Worm (Caenorhabditis elegans) whole organism, L2 larva: ENCODE data around the gene tag-275.

Experiments
- C34F6.9 ChIP-seq: fragments of 150-350 bp; optimal IDR thresholded peaks from 2 replicates; lab custom pipeline; 2014; ENCODE audit warnings: missing biosample characterization, missing genetic modification characterization
- F13H6.1 ChIP-seq: sonication (generic microtip); optimal IDR thresholded peaks from 2 replicates; lab custom pipeline; 2016; ENCODE audit warnings: missing genetic modification characterization, missing compliant biosample characterization
- R02D3.7 ChIP-seq: fragments of 150-350 bp; optimal IDR thresholded peaks from 2 replicates; lab custom pipeline; 2014; ENCODE audit warnings: missing biosample characterization, missing genetic modification characterization
- Y55F3AM.14 ChIP-seq: fragments of 200-800 bp; sonication (Bioruptor generic); optimal IDR thresholded peaks from 2 replicates; lab custom pipeline; 2018; ENCODE audit warnings: mild to moderate bottlenecking, missing genetic modification characterization, missing compliant biosample characterization
- ZK546.5 ChIP-seq: sonication (generic microtip); optimal IDR thresholded peaks from 2 replicates; lab custom pipeline; 2017; ENCODE audit warnings: missing biosample characterization, missing genetic modification characterization
- alr-1 ChIP-seq: fragments of 150-350 bp; optimal IDR thresholded peaks from 2 replicates; lab custom pipeline; 2014; ENCODE audit warnings: missing biosample characterization, missing genetic modification characterization
- aly-2 ChIP-seq: fragments of 150-350 bp; optimal IDR thresholded peaks from 2 replicates; lab custom pipeline; 2014; ENCODE audit warnings: missing biosample characterization, missing genetic modification characterization
- ama-1 ChIP-seq: fragments of 150-350 bp; optimal IDR thresholded peaks from 2 replicates; lab custom pipeline; 2018; ENCODE audit warnings: inconsistent platforms
- blmp-1 ChIP-seq: sonication (generic microtip); optimal IDR thresholded peaks from 2 replicates; lab custom pipeline; 2017; ENCODE audit warnings: missing genetic modification characterization, mild to moderate bottlenecking, missing compliant biosample characterization, antibody characterized with exemption, moderate library complexity; ENCODE audit not compliant: insufficient read depth
- ceh-16 ChIP-seq: fragments of 150-350 bp; optimal IDR thresholded peaks from 2 replicates; lab custom pipeline; 2014; ENCODE audit warnings: missing biosample characterization, missing genetic modification characterization
- ceh-82 ChIP-seq: fragments of 150-350 bp; optimal IDR thresholded peaks from 2 replicates; lab custom pipeline; 2014; ENCODE audit warnings: missing biosample characterization, missing genetic modification characterization
- crh-2 ChIP-seq: sonication (generic microtip); optimal IDR thresholded peaks from 2 replicates; lab custom pipeline; 2017; ENCODE audit warnings: missing biosample characterization, missing genetic modification characterization
- dmd-4 ChIP-seq: sonication (generic microtip); optimal IDR thresholded peaks from 2 replicates; lab custom pipeline; 2017; ENCODE audit warnings: missing biosample characterization, missing genetic modification characterization
- egl-27 ChIP-seq: sonication (generic microtip); optimal IDR thresholded peaks from 3 replicates; lab custom pipeline; 2017; ENCODE audit warnings: missing biosample characterization, missing genetic modification reagents, missing genetic modification characterization
- elt-1 ChIP-seq: fragments of 150-350 bp; optimal IDR thresholded peaks from 2 replicates; lab custom pipeline; 2014; ENCODE audit warnings: missing biosample characterization, missing genetic modification characterization
- elt-3 ChIP-seq: sonication (generic microtip); optimal IDR thresholded peaks from 2 replicates; lab custom pipeline; 2017; ENCODE audit warnings: missing biosample characterization, missing genetic modification characterization
- lin-11 ChIP-seq: fragments of 150-350 bp; sonication (generic microtip); optimal IDR thresholded peaks from 2 replicates; lab custom pipeline; 2014; ENCODE audit warnings: missing biosample characterization, missing genetic modification characterization, inconsistent platforms, mixed read lengths
- lin-13 ChIP-seq: fragments of 150-350 bp; optimal IDR thresholded peaks from 2 replicates; lab custom pipeline; 2014; ENCODE audit warnings: missing biosample characterization, missing genetic modification reagents, missing genetic modification characterization
- lin-39 ChIP-seq: fragments of 150-350 bp; optimal IDR thresholded peaks from 2 replicates; lab custom pipeline; 2014; ENCODE audit warnings: missing biosample characterization, missing genetic modification reagents, missing genetic modification characterization
- lsy-2 ChIP-seq, 2 experiments: fragments of 150-350 bp in 1 of 2; sonication (generic microtip) in 1 of 2; optimal IDR thresholded peaks; 2 replicates each; lab custom pipeline; 2014 to 2017; ENCODE audit warnings: missing biosample characterization in 2 of 2, missing genetic modification characterization in 2 of 2
- mdl-1 ChIP-seq, 2 experiments: fragments of 150-350 bp in 1 of 2; sonication (generic microtip) in 1 of 2; optimal IDR thresholded peaks; 2 replicates each; lab custom pipeline; 2017; ENCODE audit warnings: missing biosample characterization in 2 of 2, missing genetic modification characterization in 2 of 2
- nhr-10 ChIP-seq: sonication (generic microtip); optimal IDR thresholded peaks from 2 replicates; lab custom pipeline; 2017; ENCODE audit warnings: missing biosample characterization, missing genetic modification characterization
- nhr-11 ChIP-seq: fragments of 150-350 bp; optimal IDR thresholded peaks from 2 replicates; lab custom pipeline; 2014; ENCODE audit warnings: missing biosample characterization, missing genetic modification characterization
- nhr-12 ChIP-seq: fragments of 150-350 bp; optimal IDR thresholded peaks from 2 replicates; lab custom pipeline; 2014; ENCODE audit warnings: missing biosample characterization, missing genetic modification characterization
- nhr-129 ChIP-seq: fragments of 150-350 bp; optimal IDR thresholded peaks from 2 replicates; lab custom pipeline; 2014; ENCODE audit warnings: missing biosample characterization, missing genetic modification characterization
- nhr-21 ChIP-seq: fragments of 150-350 bp; optimal IDR thresholded peaks from 2 replicates; lab custom pipeline; 2014; ENCODE audit warnings: missing biosample characterization, missing genetic modification characterization
- nhr-23 ChIP-seq: fragments of 150-350 bp; optimal IDR thresholded peaks from 2 replicates; lab custom pipeline; 2014; ENCODE audit warnings: missing biosample characterization, missing genetic modification reagents, missing genetic modification characterization
- nhr-237 ChIP-seq: fragments of 150-350 bp; optimal IDR thresholded peaks from 2 replicates; lab custom pipeline; 2014; ENCODE audit warnings: missing biosample characterization, missing genetic modification characterization
- nhr-25 ChIP-seq: fragments of 150-350 bp; sonication (generic microtip); optimal IDR thresholded peaks from 3 replicates; lab custom pipeline; 2014; ENCODE audit warnings: missing biosample characterization, missing genetic modification characterization
- nhr-77 ChIP-seq: fragments of 150-350 bp; optimal IDR thresholded peaks from 2 replicates; lab custom pipeline; 2014; ENCODE audit warnings: missing biosample characterization, missing genetic modification characterization
- sem-4 ChIP-seq: fragments of 150-350 bp; optimal IDR thresholded peaks from 2 replicates; lab custom pipeline; 2014; ENCODE audit warnings: missing biosample characterization, missing genetic modification reagents, missing genetic modification characterization
- skn-1 ChIP-seq: sonication (generic microtip); optimal IDR thresholded peaks from 2 replicates; lab custom pipeline; 2017; ENCODE audit warnings: missing biosample characterization, missing genetic modification characterization
- sma-3 ChIP-seq: sonication (generic microtip); optimal IDR thresholded peaks from 2 replicates; lab custom pipeline; 2016; ENCODE audit warnings: missing genetic modification reagents, missing genetic modification characterization, missing compliant biosample characterization
- sma-9 ChIP-seq, 2 experiments: fragments of 150-350 bp in 1 of 2; sonication (generic microtip) in 1 of 2; optimal IDR thresholded peaks; 2 replicates each; lab custom pipeline; 2014 to 2016; ENCODE audit warnings: missing genetic modification characterization in 2 of 2, mild to moderate bottlenecking in 1 of 2, missing biosample characterization in 1 of 2, missing compliant biosample characterization in 1 of 2, missing genetic modification reagents in 1 of 2, moderate library complexity in 1 of 2
- snpc-4 ChIP-seq: fragments of 150-350 bp; optimal IDR thresholded peaks from 2 replicates; lab custom pipeline; 2014; ENCODE audit warnings: missing biosample characterization, missing genetic modification characterization
- unc-39 ChIP-seq: fragments of 150-350 bp; optimal IDR thresholded peaks from 2 replicates; lab custom pipeline; 2014; ENCODE audit warnings: missing biosample characterization, missing genetic modification characterization
- unc-55 ChIP-seq: fragments of 150-350 bp; sonication (generic microtip); optimal IDR thresholded peaks from 3 replicates; lab custom pipeline; 2014; ENCODE audit warnings: missing biosample characterization, missing genetic modification reagents, missing genetic modification characterization
- ztf-4 ChIP-seq: fragments of 150-350 bp; optimal IDR thresholded peaks from 2 replicates; lab custom pipeline; 2014; ENCODE audit warnings: missing biosample characterization, missing genetic modification characterization

The tag-275 gene

DNA sequence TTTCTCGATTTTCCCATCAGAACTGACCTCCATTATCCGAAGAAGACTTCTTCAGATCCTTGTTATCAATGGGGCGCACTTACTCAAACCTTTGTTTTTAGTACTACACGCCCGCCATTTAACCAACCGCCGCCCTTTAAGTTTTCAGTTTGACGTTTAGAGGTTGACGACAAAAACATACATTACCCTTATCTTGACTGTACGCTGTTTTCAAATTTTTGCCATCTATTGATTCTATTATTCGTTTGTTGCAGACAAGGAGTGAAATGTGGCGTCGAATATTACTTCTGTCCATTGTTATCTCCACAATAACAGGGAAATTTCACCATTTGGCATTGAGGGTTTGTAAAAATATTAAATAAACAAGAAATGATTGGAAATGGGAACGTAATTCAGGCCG is 57.3 kb downstream of the tag-275 start, which contains the start of gene C15H9.5:
Gene C15H9.5, plus strand, starts transcription at position 255 of the 400 bp plus-strand sequence.
- TF ChIP-seq nhr-129 = peak; percentile 14
- TF ChIP-seq unc-55 (GFP tag; lab: Kevin White, UChicago) = no peak
- TF ChIP-seq ztf-4 (tag; lab: Kevin White, UChicago) = no peak
- TF ChIP-seq nhr-77 (tag; lab: Kevin White, UChicago) = no peak
- TF ChIP-seq C34F6.9 (tag; lab: Kevin White, UChicago) = peak; percentile 7

DNA sequence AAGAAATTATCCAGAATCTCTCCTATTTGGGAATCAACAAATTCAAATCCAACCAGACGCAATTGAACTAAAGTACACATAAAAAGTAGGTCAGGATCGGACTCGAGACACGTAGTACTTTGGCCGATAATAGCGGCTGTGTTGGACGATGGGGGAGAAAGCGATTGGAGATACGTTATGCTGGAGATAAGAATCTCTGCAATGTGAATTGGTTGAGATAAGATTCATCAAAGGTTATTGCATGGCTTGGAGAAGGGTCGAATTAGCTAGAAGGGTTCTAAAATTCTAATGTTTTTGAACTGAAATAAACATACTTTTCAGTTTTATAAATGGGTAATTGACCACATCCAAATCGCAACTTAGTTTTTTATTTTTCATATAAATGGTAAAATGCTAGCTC is 57.8 kb downstream of the tag-275 start:
- TF ChIP-seq nhr-237 (tag; lab: Kevin White, UChicago) (no peak), aly-2 (tag; lab: Kevin White, UChicago) (no peak), nhr-11 (no peak), nhr-129 (no peak), ceh-16 (tag; lab: Kevin White, UChicago) (peak; percentile 84), lsy-2 (tag; optimal IDR thresholded peaks at IDR 0.05; lab: Kevin White, UChicago) (no peak), dmd-4 (tag; lab: Kevin White, UChicago) (no peak), Y55F3AM.14 (GFP tag; lab: Kevin White, UChicago) (no peak), nhr-25 (tag; lab: Kevin White, UChicago) (no peak), nhr-23 (tag; lab: Kevin White, UChicago) (no peak), egl-27 (tag; lab: Kevin White, UChicago) (no peak), lin-13 (no peak), alr-1 (no peak), blmp-1 (tag; lab: Kevin White, UChicago) (peak; percentile 71), nhr-12 (tag; lab: Kevin White, UChicago) (no peak), lin-39 (tag; lab: Kevin White, UChicago) (no peak), R02D3.7 (tag; lab: Kevin White, UChicago) (no peak), crh-2 (tag; lab: Kevin White, UChicago) (no peak), ceh-82 (tag; lab: Kevin White, UChicago) (no peak), nhr-21 (tag; lab: Kevin White, UChicago) (no peak), sem-4 (tag; lab: Kevin White, UChicago) (peak; percentile 27), elt-3 (tag; lab: Kevin White, UChicago) (no peak), sma-9 (GFP tag; optimal IDR thresholded peaks at IDR 0.05; lab: Kevin White, UChicago) (peak; percentile 82), sma-9 (tag; optimal IDR thresholded peaks at IDR 0.05; lab: Kevin White, UChicago) (no peak), ama-1 (lab: Kevin White, UChicago) (no peak), lin-11 (tag; lab: Kevin White, UChicago) (no peak), sma-3 (GFP tag; lab: Kevin White, UChicago) (no peak), unc-55 (GFP tag; lab: Kevin White, UChicago) (no peak), unc-39 (tag; lab: Kevin White, UChicago) (no peak), ZK546.5 (no peak), mdl-1 (tag; optimal IDR thresholded peaks at IDR 0.05; lab: Kevin White, UChicago) (no peak), F13H6.1 (tag; lab: Kevin White, UChicago) (no peak), snpc-4 (tag; lab: Kevin White, UChicago) (no peak), skn-1 (tag; lab: Kevin White, UChicago) (no peak), nhr-10 (tag; lab: Kevin White, UChicago) (no peak), elt-1 (tag; lab: Kevin White, UChicago) (peak; percentile 95), nhr-77 (tag; lab: Kevin White, UChicago) (no peak)
